Fruit fly (Drosophila melanogaster) whole organism, embryonic: ENCODE data around the gene DEF8.
A peak's percentile ranks its signal among the peaks of the same experiment; 100 is the strongest.

ENCODE experiments used
- Abd-B ChIP-seq: fragments of 200-800 bp; sonication (Bioruptor generic); optimal IDR thresholded peaks from 2 replicates; lab custom pipeline; 2018; ENCODE audit warnings: missing biosample characterization, mild to moderate bottlenecking, missing genetic modification characterization, moderate library complexity
- Aef1 ChIP-seq: fragments of 200-800 bp; sonication (Bioruptor generic); IDR thresholded peaks from 3 replicates; pipeline ENCODE4 v1.3.6; 2022; ENCODE audit warnings: missing biosample characterization, missing genetic modification characterization
- C15 ChIP-seq: fragments of 200-800 bp; sonication (Bioruptor generic); IDR thresholded peaks from 3 replicates; pipeline ENCODE4 v1.3.6; 2022; ENCODE audit warnings: missing biosample characterization, missing genetic modification characterization
- CG10209 ChIP-seq: fragments of 200-800 bp; sonication (Bioruptor generic); optimal IDR thresholded peaks from 3 replicates; lab custom pipeline; 2017; ENCODE audit warnings: missing biosample characterization, mild to moderate bottlenecking, missing genetic modification characterization, missing genetic modification reagents
- CG1024 ChIP-seq: fragments of 200-800 bp; sonication (Bioruptor generic); IDR thresholded peaks from 2 replicates; pipeline ENCODE4 v1.3.6; 2022; ENCODE audit warnings: missing biosample characterization, missing genetic modification characterization
- CG10462 ChIP-seq: fragments of 200-800 bp; sonication (Bioruptor generic); optimal IDR thresholded peaks from 2 replicates; lab custom pipeline; 2016; ENCODE audit warnings: missing biosample characterization, missing genetic modification characterization
- CG11398 ChIP-seq: fragments of 200-800 bp; sonication (Bioruptor generic); optimal IDR thresholded peaks from 2 replicates; lab custom pipeline; 2016; ENCODE audit warnings: missing biosample characterization, missing genetic modification characterization
- CG14050 ChIP-seq: fragments of 200-800 bp; sonication (Bioruptor generic); IDR thresholded peaks from 3 replicates; pipeline ENCODE4 v1.3.6; 2022; ENCODE audit warnings: missing biosample characterization, missing genetic modification characterization
- CG15269 ChIP-seq: fragments of 200-800 bp; sonication (Bioruptor generic); optimal IDR thresholded peaks from 2 replicates; lab custom pipeline; 2018; ENCODE audit warnings: missing biosample characterization, mild to moderate bottlenecking, missing genetic modification characterization, moderate library complexity
- CG16815 ChIP-seq: fragments of 200-800 bp; sonication (Bioruptor generic); optimal IDR thresholded peaks from 3 replicates; lab custom pipeline; 2017; ENCODE audit warnings: missing biosample characterization, mild to moderate bottlenecking, missing genetic modification characterization
- CG17385 ChIP-seq: fragments of 200-800 bp; sonication (Bioruptor generic); optimal IDR thresholded peaks from 3 replicates; lab custom pipeline; 2018; ENCODE audit warnings: missing biosample characterization, mild to moderate bottlenecking, missing genetic modification characterization
- CG31365 ChIP-seq: fragments of 200-800 bp; sonication (Bioruptor generic); optimal IDR thresholded peaks from 2 replicates; lab custom pipeline; 2018; ENCODE audit warnings: missing biosample characterization, mild to moderate bottlenecking, missing genetic modification characterization
- CG3407 ChIP-seq: fragments of 200-800 bp; sonication (Bioruptor generic); optimal IDR thresholded peaks from 2 replicates; lab custom pipeline; 2018; ENCODE audit warnings: missing biosample characterization, mild to moderate bottlenecking, missing genetic modification characterization
- CG4282 ChIP-seq: fragments of 200-800 bp; sonication (Bioruptor generic); optimal IDR thresholded peaks from 2 replicates; lab custom pipeline; 2016; ENCODE audit warnings: missing biosample characterization, missing genetic modification characterization
- CG4404 ChIP-seq: fragments of 200-800 bp; sonication (Bioruptor generic); IDR thresholded peaks from 2 replicates; pipeline ENCODE4 v1.3.6; 2022; ENCODE audit warnings: missing biosample characterization, missing genetic modification characterization
- CG6254 ChIP-seq: fragments of 200-800 bp; sonication (Bioruptor generic); optimal IDR thresholded peaks from 3 replicates; lab custom pipeline; 2017; ENCODE audit warnings: mild to moderate bottlenecking, missing biosample characterization, missing genetic modification reagents, missing genetic modification characterization
- CG7987 ChIP-seq: fragments of 200-800 bp; sonication (Bioruptor generic); optimal IDR thresholded peaks from 2 replicates; lab custom pipeline; 2018; ENCODE audit warnings: missing biosample characterization, mild to moderate bottlenecking, missing genetic modification characterization, moderate library complexity
- CG8924 ChIP-seq: fragments of 200-800 bp; optimal IDR thresholded peaks from 3 replicates; lab custom pipeline; 2019; ENCODE audit warnings: missing biosample characterization, mild to moderate bottlenecking, missing genetic modification characterization, moderate library complexity
- Ets65A ChIP-seq: fragments of 200-800 bp; sonication (Bioruptor generic); peaks from one replicate; lab custom pipeline; 2016; ENCODE audit warnings: missing biosample characterization, missing genetic modification characterization
- Fer2 ChIP-seq: fragments of 200-800 bp; sonication (Bioruptor generic); optimal IDR thresholded peaks from 2 replicates; lab custom pipeline; 2018; ENCODE audit warnings: missing biosample characterization, mild to moderate bottlenecking, missing genetic modification characterization, moderate library complexity
- HLH54F ChIP-seq: fragments of 200-800 bp; sonication (Bioruptor generic); optimal IDR thresholded peaks from 3 replicates; lab custom pipeline; 2016; ENCODE audit warnings: missing biosample characterization, missing genetic modification characterization
- Lpt ChIP-seq: fragments of >200 bp; optimal IDR thresholded peaks from 2 replicates; lab custom pipeline; 2018; ENCODE audit warnings: missing biosample characterization, missing genetic modification characterization
- Med ChIP-seq: fragments of 200-800 bp; sonication (Bioruptor generic); peaks from one replicate; lab custom pipeline; 2016; ENCODE audit warnings: missing biosample characterization, missing genetic modification characterization, mild to moderate bottlenecking, inconsistent platforms, moderate library complexity
- Mes4 ChIP-seq: fragments of 200-800 bp; sonication (Bioruptor generic); optimal IDR thresholded peaks from 2 replicates; lab custom pipeline; 2016; ENCODE audit warnings: missing biosample characterization, missing genetic modification characterization
- NfI ChIP-seq: fragments of 200-800 bp; sonication (Bioruptor generic); optimal IDR thresholded peaks from 3 replicates; lab custom pipeline; 2018; ENCODE audit warnings: missing biosample characterization, mild to moderate bottlenecking, missing genetic modification characterization, moderate library complexity
- Sox100B ChIP-seq: fragments of 200-800 bp; sonication (Bioruptor generic); optimal IDR thresholded peaks from 3 replicates; lab custom pipeline; 2018; ENCODE audit warnings: missing biosample characterization, mild to moderate bottlenecking, missing genetic modification characterization
- Sox102F ChIP-seq: fragments of 200-800 bp; sonication (Bioruptor generic); optimal IDR thresholded peaks from 2 replicates; lab custom pipeline; 2018; ENCODE audit warnings: missing biosample characterization, mild to moderate bottlenecking, missing genetic modification characterization, moderate library complexity
- Trl ChIP-seq, 3 experiments: fragments of >200 bp in 2 of 3; fragments of 200-800 bp in 1 of 3; sonication (Bioruptor generic) in 1 of 3; optimal IDR thresholded peaks; 2 replicates in 1 of 3; 3 replicates in 2 of 3; lab custom pipeline; 2016 to 2017; ENCODE audit warnings: missing biosample characterization in 1 of 3, missing genetic modification characterization in 1 of 3
- Usf ChIP-seq: fragments of 200-800 bp; sonication (Bioruptor generic); optimal IDR thresholded peaks from 2 replicates; lab custom pipeline; 2017; ENCODE audit warnings: missing genotype, missing biosample characterization, missing genetic modification characterization
- ac ChIP-seq: fragments of 200-800 bp; sonication (Bioruptor generic); optimal IDR thresholded peaks from 3 replicates; lab custom pipeline; 2017; ENCODE audit warnings: missing biosample characterization, mild to moderate bottlenecking, missing genetic modification characterization
- al ChIP-seq: fragments of 200-800 bp; sonication (Bioruptor generic); IDR thresholded peaks from 2 replicates; pipeline ENCODE4 v1.3.6; 2022; ENCODE audit warnings: missing biosample characterization, missing genetic modification characterization
- ap ChIP-seq: fragments of 200-800 bp; sonication (Bioruptor generic); IDR thresholded peaks from 2 replicates; pipeline ENCODE4 v1.3.6; 2022; ENCODE audit warnings: missing biosample characterization, missing genetic modification characterization
- ato ChIP-seq: fragments of 200-800 bp; sonication (Bioruptor generic); IDR thresholded peaks from 2 replicates; pipeline ENCODE4 v1.3.6; 2022; ENCODE audit warnings: missing biosample characterization, missing genetic modification characterization; ENCODE audit not compliant: partially characterized antibody
- ci ChIP-seq: fragments of 200-800 bp; sonication (Bioruptor generic); IDR thresholded peaks from 3 replicates; pipeline ENCODE4 v1.3.6; 2022; ENCODE audit warnings: missing biosample characterization, missing genetic modification characterization
- dimm ChIP-seq: fragments of 200-800 bp; sonication (Bioruptor generic); IDR thresholded peaks from 2 replicates; pipeline ENCODE4 v1.3.6; 2022; ENCODE audit warnings: missing biosample characterization, missing genetic modification characterization
- dysf ChIP-seq: fragments of 200-800 bp; sonication (Bioruptor generic); IDR thresholded peaks from 3 replicates; pipeline ENCODE4 v1.3.6; 2022; ENCODE audit warnings: missing biosample characterization, missing genetic modification characterization
- fd102C ChIP-seq: fragments of 200-800 bp; sonication (Bioruptor generic); optimal IDR thresholded peaks from 2 replicates; lab custom pipeline; 2018; ENCODE audit warnings: missing biosample characterization, mild to moderate bottlenecking, missing genetic modification characterization, moderate library complexity
- fd64A ChIP-seq: fragments of 200-800 bp; sonication (Bioruptor generic); optimal IDR thresholded peaks from 3 replicates; lab custom pipeline; 2018; ENCODE audit warnings: missing biosample characterization, mild to moderate bottlenecking, missing genetic modification characterization
- ham ChIP-seq: fragments of 200-800 bp; sonication (Bioruptor generic); IDR thresholded peaks from 2 replicates; pipeline ENCODE4 v1.3.6; 2022; ENCODE audit warnings: missing biosample characterization, missing genetic modification characterization
- inv ChIP-seq: fragments of 200-800 bp; sonication (Bioruptor generic); IDR thresholded peaks from 2 replicates; pipeline ENCODE4 v1.3.6; 2022; ENCODE audit warnings: missing biosample characterization, missing genetic modification characterization; ENCODE audit not compliant: partially characterized antibody
- jing ChIP-seq: fragments of 200-800 bp; sonication (Bioruptor generic); optimal IDR thresholded peaks from 2 replicates; lab custom pipeline; 2018; ENCODE audit warnings: missing biosample characterization, mild to moderate bottlenecking, missing genetic modification characterization
- jumu ChIP-seq: fragments of 200-800 bp; sonication (Bioruptor generic); optimal IDR thresholded peaks from 3 replicates; lab custom pipeline; 2016; ENCODE audit warnings: missing biosample characterization, missing genetic modification characterization
- luna ChIP-seq: fragments of 200-800 bp; sonication (Bioruptor generic); optimal IDR thresholded peaks from 2 replicates; lab custom pipeline; 2016; ENCODE audit warnings: missing biosample characterization, missing genetic modification characterization
- pum ChIP-seq: fragments of 200-800 bp; sonication (Bioruptor generic); optimal IDR thresholded peaks from 2 replicates; lab custom pipeline; 2016; ENCODE audit warnings: missing biosample characterization, missing genetic modification characterization
- scrt ChIP-seq: fragments of 200-800 bp; sonication (Bioruptor generic); optimal IDR thresholded peaks from 2 replicates; lab custom pipeline; 2018; ENCODE audit warnings: missing biosample characterization, mild to moderate bottlenecking, missing genetic modification characterization, moderate library complexity
- slbo ChIP-seq: fragments of 200-800 bp; sonication (Bioruptor generic); IDR thresholded peaks from 2 replicates; pipeline ENCODE4 v1.3.6; 2022; ENCODE audit warnings: missing biosample characterization, missing genetic modification characterization
- tio ChIP-seq: fragments of 200-800 bp; sonication (Bioruptor generic); optimal IDR thresholded peaks from 2 replicates; lab custom pipeline; 2017; ENCODE audit warnings: missing biosample characterization, missing genetic modification characterization, inconsistent platforms
- usp ChIP-seq: fragments of >200 bp; optimal IDR thresholded peaks from 2 replicates; lab custom pipeline; 2017; ENCODE audit warnings: missing biosample characterization, missing genetic modification characterization
- wdn ChIP-seq: fragments of 200-800 bp; sonication (Bioruptor generic); IDR thresholded peaks from 2 replicates; pipeline ENCODE4 v1.3.6; 2022; ENCODE audit warnings: missing biosample characterization, missing genetic modification characterization
- zf30C ChIP-seq: fragments of 200-800 bp; sonication (Bioruptor generic); optimal IDR thresholded peaks from 3 replicates; lab custom pipeline; 2018; ENCODE audit warnings: missing biosample characterization, mild to moderate bottlenecking, missing genetic modification characterization
- zfh2 ChIP-seq: fragments of 200-800 bp; sonication (Bioruptor generic); optimal IDR thresholded peaks from 2 replicates; lab custom pipeline; 2016; ENCODE audit warnings: missing biosample characterization, missing genetic modification characterization

The DEF8 gene

DNA sequence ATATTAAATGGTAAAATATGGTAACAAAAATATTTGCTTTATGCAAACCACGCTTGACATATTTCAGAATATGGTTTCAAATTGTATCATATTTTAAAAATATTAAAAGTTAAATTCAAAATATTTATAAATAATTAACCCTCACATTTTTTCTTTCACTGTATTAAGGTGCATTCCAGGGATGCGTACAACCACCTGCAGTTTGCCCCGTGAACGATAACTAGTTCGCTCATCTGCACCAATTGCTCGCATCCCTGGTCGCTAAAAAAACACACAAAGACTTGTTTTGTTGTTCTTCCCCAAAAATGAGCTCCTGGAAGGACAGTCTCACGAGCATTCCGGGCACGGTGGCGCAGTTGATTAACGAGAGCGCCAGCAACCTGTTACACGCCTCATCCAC is at the start of gene DEF8 (continued):
- no peak; the same call in 1 of the 2 replicates for TF ChIP-seq inv
- TF ChIP-seq zf30C = peak; percentile 97
- no peak for TF ChIP-seq Trl (optimal IDR thresholded peaks at IDR 0.05; lab: Kevin White, UChicago)
- no peak for TF ChIP-seq Trl (GFP tag; optimal IDR thresholded peaks at IDR 0.05; lab: Kevin White, UChicago)
- TF ChIP-seq CG3407 (GFP tag; lab: Kevin White, UChicago) = peak; percentile 38
- no peak for TF ChIP-seq fd64A (GFP tag; lab: Kevin White, UChicago)
- TF ChIP-seq Ets65A (GFP tag; lab: Kevin White, UChicago) = no peak
- TF ChIP-seq luna (GFP tag; lab: Kevin White, UChicago) = no peak
- peak; percentile 2 for TF ChIP-seq zfh2
- TF ChIP-seq Abd-B = no peak
- peak; percentile 25 for TF ChIP-seq ac (GFP tag; lab: Kevin White, UChicago)
- TF ChIP-seq tio = peak; percentile 65
- TF ChIP-seq fd102C (GFP tag; lab: Kevin White, UChicago) = no peak
- TF ChIP-seq slbo (GFP tag; lab: Robert Waterston, UW) = peak; percentile 88
- peak; percentile 65; the same call in 1 of the 2 replicates for TF ChIP-seq al (GFP tag; lab: Robert Waterston, UW)
- TF ChIP-seq ci = peak; percentile 89
- no peak for TF ChIP-seq Lpt
- TF ChIP-seq HLH54F (GFP tag; lab: Kevin White, UChicago) = peak; percentile 28
- peak; percentile 88 for TF ChIP-seq Sox100B (GFP tag; lab: Kevin White, UChicago)
- peak; percentile 59 for TF ChIP-seq Fer2 (tag; lab: Kevin White, UChicago)
- TF ChIP-seq CG4404 (GFP tag; lab: Robert Waterston, UW) = no peak
- peak; percentile 72 for TF ChIP-seq CG7987 (GFP tag; lab: Kevin White, UChicago)
- TF ChIP-seq jing (GFP tag; lab: Kevin White, UChicago) = no peak
- peak; percentile 73 for TF ChIP-seq CG6254 (GFP tag; lab: Kevin White, UChicago)
- TF ChIP-seq CG15269 (tag; lab: Kevin White, UChicago) = peak; percentile 92
- TF ChIP-seq CG11398 = no peak
- peak; percentile 65 for TF ChIP-seq CG16815 (GFP tag; lab: Kevin White, UChicago)
- TF ChIP-seq ato (GFP tag; lab: Robert Waterston, UW) = 0 out of 2 replicates have a peak, but pooled peaks have one; percentile 19
- peak; percentile 77 for TF ChIP-seq Aef1 (GFP tag; lab: Robert Waterston, UW)
- no peak for TF ChIP-seq CG31365 (tag; lab: Kevin White, UChicago)
- peak; percentile 83 for TF ChIP-seq scrt (GFP tag; lab: Kevin White, UChicago)
- TF ChIP-seq C15 (GFP tag; lab: Robert Waterston, UW) = peak; percentile 78; the same call in 2 of the 3 replicates
- peak; percentile 77; the same call in 2 of the 3 replicates for TF ChIP-seq CG14050 (GFP tag; lab: Robert Waterston, UW)
- peak; percentile 77 for TF ChIP-seq NfI (GFP tag; lab: Kevin White, UChicago)
- peak; percentile 6 for TF ChIP-seq Mes4 (GFP tag; lab: Kevin White, UChicago)
- TF ChIP-seq CG10462 (GFP tag; lab: Kevin White, UChicago) = peak; percentile 55
- TF ChIP-seq CG8924 (tag; lab: Kevin White, UChicago) = peak; percentile 92
- TF ChIP-seq CG1024 (GFP tag; lab: Robert Waterston, UW) = peak; percentile 74; the same call in 1 of the 2 replicates
- peak; percentile 87 for TF ChIP-seq ap
- TF ChIP-seq CG17385 (GFP tag; lab: Kevin White, UChicago) = peak; percentile 81
- TF ChIP-seq dysf (GFP tag; lab: Robert Waterston, UW) = peak; percentile 84
- peak; percentile 80 for TF ChIP-seq CG10209 (GFP tag; lab: Kevin White, UChicago)
- TF ChIP-seq pum (GFP tag; lab: Kevin White, UChicago) = no peak
- no peak for TF ChIP-seq CG4282 (GFP tag; lab: Kevin White, UChicago)
- TF ChIP-seq Usf (GFP tag; lab: Kevin White, UChicago) = peak; percentile 49
- peak; percentile 93 for TF ChIP-seq Sox102F
- TF ChIP-seq jumu = peak; percentile 18
- peak; percentile 49; the same call in 1 of the 2 replicates for TF ChIP-seq dimm
- peak; percentile 90 for TF ChIP-seq Med (GFP tag; lab: Kevin White, UChicago)
- TF ChIP-seq ham (GFP tag; lab: Robert Waterston, UW) = no peak
- no peak for TF ChIP-seq usp
- TF ChIP-seq wdn (GFP tag; lab: Robert Waterston, UW) = peak; percentile 62
